Fruit fly (Drosophila melanogaster) whole organism, embryonic: ENCODE data around the gene CG44437.

ENCODE experiments used
- Atf3 ChIP-seq: fragments of 200-800 bp; sonication (Bioruptor generic); optimal IDR thresholded peaks from 3 replicates; lab custom pipeline; 2016; ENCODE audit warnings: missing biosample characterization, missing genetic modification characterization
- CG10147 ChIP-seq: fragments of 200-800 bp; sonication (Bioruptor generic); optimal IDR thresholded peaks from 2 replicates; lab custom pipeline; 2019; ENCODE audit warnings: missing biosample characterization, mild to moderate bottlenecking, missing genetic modification characterization, moderate library complexity
- CG11093 ChIP-seq: fragments of 200-800 bp; sonication (Bioruptor generic); IDR thresholded peaks from 3 replicates; pipeline ENCODE4 v1.3.6; 2022; ENCODE audit warnings: missing biosample characterization, missing genetic modification characterization
- CG11247 ChIP-seq: fragments of 200-800 bp; sonication (Bioruptor generic); IDR thresholded peaks from 2 replicates; pipeline ENCODE4 v1.3.6; 2022; ENCODE audit warnings: missing biosample characterization, missing genetic modification characterization
- CG13775 ChIP-seq: fragments of 200-800 bp; sonication (Bioruptor generic); optimal IDR thresholded peaks from 3 replicates; lab custom pipeline; 2017; ENCODE audit warnings: missing biosample characterization, mild to moderate bottlenecking, missing genetic modification characterization
- CG14860 ChIP-seq: fragments of 200-800 bp; sonication (Bioruptor generic); IDR thresholded peaks from 3 replicates; pipeline ENCODE4 v1.3.6; 2022; ENCODE audit warnings: missing biosample characterization, missing genetic modification characterization; ENCODE audit not compliant: partially characterized antibody
- CG14965 ChIP-seq: fragments of 200-800 bp; sonication (Bioruptor generic); optimal IDR thresholded peaks from 2 replicates; lab custom pipeline; 2016; ENCODE audit warnings: missing biosample characterization, missing genetic modification characterization, borderline replicate concordance
- CG16779 ChIP-seq: fragments of 200-800 bp; sonication (Bioruptor generic); IDR thresholded peaks from 2 replicates; pipeline ENCODE4 v1.3.6; 2022; ENCODE audit warnings: missing biosample characterization, missing genetic modification characterization
- CG1792 ChIP-seq: fragments of 200-800 bp; sonication (Bioruptor generic); optimal IDR thresholded peaks from 2 replicates; lab custom pipeline; 2016; ENCODE audit warnings: missing biosample characterization, missing genetic modification characterization
- CG18262 ChIP-seq: fragments of 200-800 bp; optimal IDR thresholded peaks from 3 replicates; lab custom pipeline; 2019; ENCODE audit warnings: missing biosample characterization, mild to moderate bottlenecking, missing genetic modification characterization, moderate library complexity
- CG1832 ChIP-seq: fragments of 200-800 bp; sonication (Bioruptor generic); optimal IDR thresholded peaks from 2 replicates; lab custom pipeline; 2017; ENCODE audit warnings: missing biosample characterization, mild to moderate bottlenecking, missing genetic modification characterization, inconsistent platforms
- CG18619 ChIP-seq: fragments of 200-800 bp; sonication (Bioruptor generic); optimal IDR thresholded peaks from 3 replicates; lab custom pipeline; 2017; ENCODE audit warnings: missing biosample characterization, mild to moderate bottlenecking, missing genetic modification characterization
- CG2129 ChIP-seq: fragments of 200-800 bp; sonication (Bioruptor generic); IDR thresholded peaks from 2 replicates; pipeline ENCODE4 v1.3.6; 2022; ENCODE audit warnings: missing biosample characterization, missing genetic modification characterization; ENCODE audit not compliant: partially characterized antibody
- CG2678 ChIP-seq: fragments of 200-800 bp; sonication (Bioruptor generic); optimal IDR thresholded peaks from 3 replicates; lab custom pipeline; 2019; ENCODE audit warnings: missing biosample characterization, mild to moderate bottlenecking, missing genetic modification characterization, moderate library complexity
- CG33213 ChIP-seq: fragments of 200-800 bp; sonication (Bioruptor generic); optimal IDR thresholded peaks from 3 replicates; lab custom pipeline; 2016; ENCODE audit warnings: missing biosample characterization, missing genetic modification characterization
- CG3838 ChIP-seq: fragments of 200-800 bp; sonication (Bioruptor generic); optimal IDR thresholded peaks from 3 replicates; lab custom pipeline; 2016; ENCODE audit warnings: missing biosample characterization, missing genetic modification characterization
- CG42726 ChIP-seq: fragments of 200-800 bp; sonication (Bioruptor generic); IDR thresholded peaks from 2 replicates; pipeline ENCODE4 v1.3.6; 2022; ENCODE audit warnings: missing biosample characterization, missing genetic modification characterization; ENCODE audit not compliant: partially characterized antibody
- CG4424 ChIP-seq: fragments of 200-800 bp; sonication (Bioruptor generic); optimal IDR thresholded peaks from 3 replicates; lab custom pipeline; 2016; ENCODE audit warnings: missing biosample characterization, missing genetic modification characterization
- CG4854 ChIP-seq: fragments of 200-800 bp; sonication (Bioruptor generic); optimal IDR thresholded peaks from 2 replicates; lab custom pipeline; 2016; ENCODE audit warnings: missing biosample characterization, missing genetic modification characterization, inconsistent platforms
- CG6683 ChIP-seq: fragments of 200-800 bp; sonication (Bioruptor generic); optimal IDR thresholded peaks from 2 replicates; lab custom pipeline; 2017; ENCODE audit warnings: missing biosample characterization, mild to moderate bottlenecking, missing genetic modification characterization, missing genetic modification reagents
- CG8089 ChIP-seq: fragments of 200-800 bp; sonication (Bioruptor generic); optimal IDR thresholded peaks from 3 replicates; lab custom pipeline; 2016; ENCODE audit warnings: missing biosample characterization, missing genetic modification characterization
- CG9797 ChIP-seq: fragments of 200-800 bp; sonication (Bioruptor generic); optimal IDR thresholded peaks from 3 replicates; lab custom pipeline; 2018; ENCODE audit warnings: missing biosample characterization, mild to moderate bottlenecking, missing genetic modification characterization
- Gsc ChIP-seq: fragments of 200-800 bp; sonication (Bioruptor generic); IDR thresholded peaks from 2 replicates; pipeline ENCODE4 v1.3.6; 2022; ENCODE audit warnings: missing biosample characterization, missing genetic modification characterization
- Gug ChIP-seq: fragments of 200-800 bp; sonication (Bioruptor generic); IDR thresholded peaks from 4 replicates; pipeline ENCODE4 v1.3.6; 2022; ENCODE audit warnings: missing biosample characterization, missing genetic modification characterization
- HLH4C ChIP-seq: fragments of 200-800 bp; sonication (Bioruptor generic); IDR thresholded peaks from 3 replicates; pipeline ENCODE4 v1.3.6; 2022; ENCODE audit warnings: missing biosample characterization, missing genetic modification characterization; ENCODE audit not compliant: partially characterized antibody
- MBD-R2 ChIP-seq: fragments of 200-800 bp; sonication (Bioruptor generic); IDR thresholded peaks from 2 replicates; pipeline ENCODE4 v1.3.6; 2022; ENCODE audit warnings: missing biosample characterization, missing genetic modification characterization
- Oaz ChIP-seq: fragments of 200-800 bp; sonication (Bioruptor generic); IDR thresholded peaks from 2 replicates; pipeline ENCODE4 v1.3.6; 2022; ENCODE audit warnings: missing biosample characterization, missing genetic modification characterization
- Oli ChIP-seq: fragments of 200-800 bp; sonication (Bioruptor generic); optimal IDR thresholded peaks from 2 replicates; lab custom pipeline; 2018; ENCODE audit warnings: missing biosample characterization, mild to moderate bottlenecking, missing genetic modification characterization, moderate library complexity
- Sry-δ ChIP-seq: fragments of 200-800 bp; sonication (Bioruptor generic); optimal IDR thresholded peaks from 2 replicates; lab custom pipeline; 2016; ENCODE audit warnings: missing biosample characterization, missing genetic modification characterization
- Taf1 ChIP-seq: fragments of 200-800 bp; sonication (Bioruptor generic); IDR thresholded peaks from 2 replicates; pipeline ENCODE4 v1.3.6; 2022; ENCODE audit warnings: missing biosample characterization, missing genetic modification characterization
- Xbp1 ChIP-seq: fragments of 200-800 bp; sonication (Bioruptor generic); optimal IDR thresholded peaks from 3 replicates; lab custom pipeline; 2016; ENCODE audit warnings: missing biosample characterization, mild to moderate bottlenecking, missing genetic modification characterization
- ac ChIP-seq: fragments of 200-800 bp; sonication (Bioruptor generic); optimal IDR thresholded peaks from 3 replicates; lab custom pipeline; 2017; ENCODE audit warnings: missing biosample characterization, mild to moderate bottlenecking, missing genetic modification characterization
- amos ChIP-seq: fragments of 200-800 bp; sonication (Bioruptor generic); IDR thresholded peaks from 2 replicates; pipeline ENCODE4 v1.3.6; 2022; ENCODE audit warnings: missing biosample characterization, missing genetic modification characterization; ENCODE audit not compliant: partially characterized antibody
- ash1 ChIP-seq: fragments of 200-800 bp; sonication (Bioruptor generic); optimal IDR thresholded peaks from 2 replicates; lab custom pipeline; 2018; ENCODE audit warnings: missing biosample characterization, mild to moderate bottlenecking, missing genetic modification characterization
- bbx ChIP-seq: fragments of 200-800 bp; sonication (Bioruptor generic); IDR thresholded peaks from 2 replicates; pipeline ENCODE4 v1.3.6; 2022; ENCODE audit warnings: missing biosample characterization, missing genetic modification characterization; ENCODE audit not compliant: partially characterized antibody
- cad ChIP-seq: fragments of >200 bp; optimal IDR thresholded peaks from 2 replicates; lab custom pipeline; 2017; ENCODE audit warnings: missing biosample characterization, missing genetic modification characterization
- chinmo ChIP-seq: fragments of 200-800 bp; sonication (Bioruptor generic); IDR thresholded peaks from 4 replicates; pipeline ENCODE4 v1.3.6; 2022; ENCODE audit warnings: missing biosample characterization, missing genetic modification characterization; ENCODE audit not compliant: partially characterized antibody
- chn ChIP-seq: fragments of 200-800 bp; sonication (Bioruptor generic); optimal IDR thresholded peaks from 2 replicates; lab custom pipeline; 2016; ENCODE audit warnings: missing biosample characterization, missing genetic modification characterization
- dan ChIP-seq: fragments of 200-800 bp; sonication (Bioruptor generic); IDR thresholded peaks from 2 replicates; pipeline ENCODE4 v1.3.6; 2022; ENCODE audit warnings: missing biosample characterization, missing genetic modification characterization
- dmrt11E ChIP-seq: fragments of 200-800 bp; sonication (Bioruptor generic); optimal IDR thresholded peaks from 3 replicates; lab custom pipeline; 2018; ENCODE audit warnings: missing biosample characterization, mild to moderate bottlenecking, missing genetic modification characterization, moderate library complexity
- fd102C ChIP-seq: fragments of 200-800 bp; sonication (Bioruptor generic); optimal IDR thresholded peaks from 2 replicates; lab custom pipeline; 2018; ENCODE audit warnings: missing biosample characterization, mild to moderate bottlenecking, missing genetic modification characterization, moderate library complexity
- jumu ChIP-seq: fragments of 200-800 bp; sonication (Bioruptor generic); optimal IDR thresholded peaks from 3 replicates; lab custom pipeline; 2016; ENCODE audit warnings: missing biosample characterization, missing genetic modification characterization
- org-1 ChIP-seq: fragments of 200-800 bp; sonication (Bioruptor generic); optimal IDR thresholded peaks from 2 replicates; lab custom pipeline; 2017; ENCODE audit warnings: missing biosample characterization, missing genetic modification characterization
- pros ChIP-seq: fragments of 200-800 bp; sonication (Bioruptor generic); optimal IDR thresholded peaks from 3 replicates; lab custom pipeline; 2019; ENCODE audit warnings: missing biosample characterization, mild to moderate bottlenecking, missing genetic modification characterization, moderate library complexity
- run ChIP-seq: fragments of 200-800 bp; sonication (Bioruptor generic); optimal IDR thresholded peaks from 3 replicates; lab custom pipeline; 2018; ENCODE audit warnings: missing biosample characterization, mild to moderate bottlenecking, missing genetic modification characterization
- so ChIP-seq: fragments of 200-800 bp; sonication (Bioruptor generic); IDR thresholded peaks from 3 replicates; pipeline ENCODE4 v1.3.6; 2022; ENCODE audit warnings: missing biosample characterization, missing genetic modification characterization
- ssp ChIP-seq: fragments of 200-800 bp; sonication (Bioruptor generic); IDR thresholded peaks from 2 replicates; pipeline ENCODE4 v1.3.6; 2022; ENCODE audit warnings: missing biosample characterization, missing genetic modification characterization
- stwl ChIP-seq: fragments of 200-800 bp; sonication (Bioruptor generic); optimal IDR thresholded peaks from 3 replicates; lab custom pipeline; 2018; ENCODE audit warnings: missing biosample characterization, mild to moderate bottlenecking, missing genetic modification characterization, moderate library complexity
- tx ChIP-seq: fragments of 200-800 bp; sonication (Bioruptor generic); optimal IDR thresholded peaks from 2 replicates; lab custom pipeline; 2016; ENCODE audit warnings: missing biosample characterization, missing genetic modification characterization
- unpg ChIP-seq: fragments of 200-800 bp; sonication (Bioruptor generic); optimal IDR thresholded peaks from 3 replicates; lab custom pipeline; 2018; ENCODE audit warnings: missing biosample characterization, mild to moderate bottlenecking, missing genetic modification characterization, moderate library complexity

CG44437 gene

dm6 chrX:13251310-13251709 is 49.2 kb upstream of the CG44437 start (continued):
- TF ChIP-seq Sry-δ (GFP tag; lab: Kevin White, UChicago) (peak; percentile 40), CG3838 (GFP tag; lab: Kevin White, UChicago) (no peak), chn (GFP tag; lab: Kevin White, UChicago) (peak; percentile 58), Oaz (GFP tag; lab: Robert Waterston, UW) (0 out of 2 replicates have a peak, but pooled peaks have one; percentile 46), Taf1 (GFP tag; lab: Robert Waterston, UW) (peak; percentile 23; the same call in 1 of the 2 replicates), tx (GFP tag; lab: Kevin White, UChicago) (peak; percentile 73), CG42726 (GFP tag; lab: Robert Waterston, UW) (no peak), dmrt11E (tag; lab: Kevin White, UChicago) (peak; percentile 24), Gug (peak; percentile 74), ash1 (GFP tag; lab: Kevin White, UChicago) (no peak), ssp (GFP tag; lab: Robert Waterston, UW) (peak; percentile 69), CG16779 (peak; percentile 64; the same call in 1 of the 2 replicates), CG1792 (GFP tag; lab: Kevin White, UChicago) (peak; percentile 75), Atf3 (GFP tag; lab: Kevin White, UChicago) (peak; percentile 63), chinmo (GFP tag; lab: Robert Waterston, UW) (no peak), CG33213 (GFP tag; lab: Kevin White, UChicago) (peak; percentile 65), CG4854 (peak; percentile 58), CG4424 (GFP tag; lab: Kevin White, UChicago) (peak; percentile 73), CG8089 (GFP tag; lab: Kevin White, UChicago) (peak; percentile 68), pros (no peak), bbx (no peak), stwl (tag; lab: Kevin White, UChicago) (no peak), Gsc (GFP tag; lab: Robert Waterston, UW) (peak; percentile 47; the same call in 1 of the 2 replicates), org-1 (peak; percentile 77), CG18619 (GFP tag; lab: Kevin White, UChicago) (peak; percentile 45), Oli (peak; percentile 77), CG14965 (GFP tag; lab: Kevin White, UChicago) (no peak), CG2678 (tag; lab: Kevin White, UChicago) (peak; percentile 89), unpg (peak; percentile 78), run (tag; lab: Kevin White, UChicago) (peak; percentile 24), CG13775 (GFP tag; lab: Kevin White, UChicago) (peak; percentile 33), so (GFP tag; lab: Robert Waterston, UW) (peak; percentile 81; the same call in 2 of the 3 replicates), MBD-R2 (peak; percentile 53; the same call in 1 of the 2 replicates), CG18262 (tag; lab: Kevin White, UChicago) (peak; percentile 70), fd102C (GFP tag; lab: Kevin White, UChicago) (no peak), jumu (peak; percentile 89), Xbp1 (GFP tag; lab: Kevin White, UChicago) (peak; percentile 77), HLH4C (no peak), CG11093 (peak; percentile 72; the same call in 2 of the 3 replicates), CG14860 (GFP tag; lab: Robert Waterston, UW) (no peak), CG10147 (GFP tag; lab: Kevin White, UChicago) (peak; percentile 51), CG2129 (no peak), CG11247 (GFP tag; lab: Robert Waterston, UW) (peak; percentile 60; the same call in 1 of the 2 replicates), ac (no peak), amos (GFP tag; lab: Robert Waterston, UW) (no peak), CG9797 (GFP tag; lab: Kevin White, UChicago) (no peak), CG6683 (GFP tag; lab: Kevin White, UChicago) (peak; percentile 33), CG1832 (GFP tag; lab: Kevin White, UChicago) (no peak), dan (GFP tag; lab: Robert Waterston, UW) (no peak), cad (no peak)
